Fruit fly (Drosophila melanogaster) whole organism, embryonic: ENCODE results near the gene Atg18b.

Experiments
- BEAF-32 ChIP-seq: fragments of 200-800 bp; sonication (Bioruptor generic); optimal IDR thresholded peaks from 3 replicates; lab custom pipeline; 2017; ENCODE audit warnings: missing biosample characterization, missing genetic modification characterization, mild to moderate bottlenecking, moderate library complexity, missing genetic modification reagents
- CG10431 ChIP-seq: fragments of 200-800 bp; sonication (Bioruptor generic); optimal IDR thresholded peaks from 3 replicates; lab custom pipeline; 2018; ENCODE audit warnings: missing biosample characterization, mild to moderate bottlenecking, missing genetic modification characterization
- CG12104 ChIP-seq: fragments of 200-800 bp; sonication (Bioruptor generic); optimal IDR thresholded peaks from 3 replicates; lab custom pipeline; 2016; ENCODE audit warnings: missing biosample characterization, missing genetic modification characterization
- CG1233 ChIP-seq: fragments of 200-800 bp; sonication (Bioruptor generic); optimal IDR thresholded peaks from 4 replicates; lab custom pipeline; 2018; ENCODE audit warnings: missing biosample characterization, mild to moderate bottlenecking, missing genetic modification characterization
- CG14014 ChIP-seq: fragments of 200-800 bp; sonication (Bioruptor generic); IDR thresholded peaks from 2 replicates; pipeline ENCODE4 v1.3.6; 2022; ENCODE audit warnings: missing biosample characterization, missing genetic modification characterization
- CG14710 ChIP-seq: fragments of 200-800 bp; sonication (Bioruptor generic); optimal IDR thresholded peaks from 3 replicates; lab custom pipeline; 2019; ENCODE audit warnings: missing biosample characterization, mild to moderate bottlenecking, missing genetic modification characterization, moderate library complexity
- CG16779 ChIP-seq: fragments of 200-800 bp; sonication (Bioruptor generic); IDR thresholded peaks from 2 replicates; pipeline ENCODE4 v1.3.6; 2022; ENCODE audit warnings: missing biosample characterization, missing genetic modification characterization
- CG2120 ChIP-seq: fragments of 200-800 bp; sonication (Bioruptor generic); optimal IDR thresholded peaks from 3 replicates; lab custom pipeline; 2016; ENCODE audit warnings: missing biosample characterization, missing genetic modification characterization
- CG2199 ChIP-seq: fragments of 200-800 bp; sonication (Bioruptor generic); IDR thresholded peaks from 3 replicates; pipeline ENCODE4 v1.3.6; 2022; ENCODE audit warnings: missing biosample characterization, missing genetic modification characterization
- CG30020 ChIP-seq: fragments of 200-800 bp; optimal IDR thresholded peaks from 2 replicates; lab custom pipeline; 2019; ENCODE audit warnings: missing biosample characterization, mild to moderate bottlenecking, missing genetic modification characterization, moderate library complexity
- CG30403 ChIP-seq: fragments of 200-800 bp; sonication (Bioruptor generic); optimal IDR thresholded peaks from 3 replicates; lab custom pipeline; 2016; ENCODE audit warnings: missing biosample characterization, missing genetic modification characterization
- CG31365 ChIP-seq: fragments of 200-800 bp; sonication (Bioruptor generic); optimal IDR thresholded peaks from 2 replicates; lab custom pipeline; 2018; ENCODE audit warnings: missing biosample characterization, mild to moderate bottlenecking, missing genetic modification characterization
- CG32532 ChIP-seq: fragments of 200-800 bp; sonication (Bioruptor generic); IDR thresholded peaks from 2 replicates; pipeline ENCODE4 v1.3.6; 2022; ENCODE audit warnings: missing biosample characterization, missing genetic modification characterization
- CG3995 ChIP-seq: fragments of 200-800 bp; sonication (Bioruptor generic); optimal IDR thresholded peaks from 3 replicates; lab custom pipeline; 2016; ENCODE audit warnings: missing biosample characterization, missing genetic modification characterization
- CG42726 ChIP-seq: fragments of 200-800 bp; sonication (Bioruptor generic); IDR thresholded peaks from 2 replicates; pipeline ENCODE4 v1.3.6; 2022; ENCODE audit warnings: missing biosample characterization, missing genetic modification characterization; ENCODE audit not compliant: partially characterized antibody
- CG4820 ChIP-seq: fragments of 200-800 bp; sonication (Bioruptor generic); optimal IDR thresholded peaks from 3 replicates; lab custom pipeline; 2016; ENCODE audit warnings: missing biosample characterization, missing genetic modification characterization
- CG5953 ChIP-seq: fragments of 200-800 bp; sonication (Bioruptor generic); IDR thresholded peaks from 2 replicates; pipeline ENCODE4 v1.3.6; 2022; ENCODE audit warnings: missing biosample characterization, missing genetic modification characterization
- CG6175 ChIP-seq: fragments of 200-800 bp; sonication (Bioruptor generic); IDR thresholded peaks from 3 replicates; pipeline ENCODE4 v1.3.6; 2022; ENCODE audit warnings: missing biosample characterization, missing genetic modification characterization
- CG7786 ChIP-seq: fragments of 200-800 bp; sonication (Bioruptor generic); optimal IDR thresholded peaks from 2 replicates; lab custom pipeline; 2016; ENCODE audit warnings: missing biosample characterization, missing genetic modification characterization
- CHES-1-like ChIP-seq: fragments of 200-800 bp; sonication (Bioruptor generic); optimal IDR thresholded peaks from 2 replicates; lab custom pipeline; 2016; ENCODE audit warnings: missing biosample characterization, missing genetic modification characterization
- CTCF ChIP-seq: fragments of 200-800 bp; sonication (Bioruptor generic); optimal IDR thresholded peaks from 2 replicates; lab custom pipeline; 2017; ENCODE audit warnings: missing biosample characterization, mild to moderate bottlenecking, missing genetic modification characterization, moderate library complexity
- Chrac-16 ChIP-seq: fragments of 200-800 bp; sonication (Bioruptor generic); optimal IDR thresholded peaks from 3 replicates; lab custom pipeline; 2016; ENCODE audit warnings: missing biosample characterization, missing genetic modification characterization
- CrebB ChIP-seq: fragments of 200-800 bp; sonication (Bioruptor generic); optimal IDR thresholded peaks from 3 replicates; lab custom pipeline; 2018; ENCODE audit warnings: missing biosample characterization, mild to moderate bottlenecking, missing genetic modification characterization
- Eip74EF ChIP-seq, 2 experiments: fragments of 200-800 bp in 1 of 2; fragments of >200 bp in 1 of 2; sonication (Bioruptor generic) in 1 of 2; optimal IDR thresholded peaks; 2 replicates each; lab custom pipeline; 2017 to 2019; ENCODE audit warnings: missing biosample characterization in 2 of 2, missing genetic modification characterization in 2 of 2, mild to moderate bottlenecking in 1 of 2, moderate library complexity in 1 of 2
- Ets97D ChIP-seq: fragments of 200-800 bp; sonication (Bioruptor generic); optimal IDR thresholded peaks from 3 replicates; lab custom pipeline; 2016; ENCODE audit warnings: missing biosample characterization, missing genetic modification characterization
- HHEX ChIP-seq: fragments of 200-800 bp; sonication (Bioruptor generic); optimal IDR thresholded peaks from 3 replicates; lab custom pipeline; 2017; ENCODE audit warnings: missing biosample characterization, mild to moderate bottlenecking, missing genetic modification characterization, missing genetic modification reagents
- HmgZ ChIP-seq: fragments of 200-800 bp; sonication (Bioruptor generic); optimal IDR thresholded peaks from 2 replicates; lab custom pipeline; 2018; ENCODE audit warnings: missing biosample characterization, mild to moderate bottlenecking, missing genetic modification characterization
- Hr3 ChIP-seq: fragments of 200-800 bp; sonication (Bioruptor generic); optimal IDR thresholded peaks from 3 replicates; lab custom pipeline; 2016; ENCODE audit warnings: missing biosample characterization, missing genetic modification characterization
- Lhr ChIP-seq: fragments of 200-800 bp; sonication (Bioruptor generic); optimal IDR thresholded peaks from 3 replicates; lab custom pipeline; 2017; ENCODE audit warnings: mild to moderate bottlenecking, missing biosample characterization, missing genetic modification reagents, missing genetic modification characterization
- Max ChIP-seq: fragments of 200-800 bp; sonication (Bioruptor generic); optimal IDR thresholded peaks from 2 replicates; lab custom pipeline; 2016; ENCODE audit warnings: missing biosample characterization, mild to moderate bottlenecking, missing genetic modification characterization
- Oli ChIP-seq: fragments of 200-800 bp; sonication (Bioruptor generic); optimal IDR thresholded peaks from 2 replicates; lab custom pipeline; 2018; ENCODE audit warnings: missing biosample characterization, mild to moderate bottlenecking, missing genetic modification characterization, moderate library complexity
- Sry-δ ChIP-seq: fragments of 200-800 bp; sonication (Bioruptor generic); optimal IDR thresholded peaks from 2 replicates; lab custom pipeline; 2016; ENCODE audit warnings: missing biosample characterization, missing genetic modification characterization
- Ssrp ChIP-seq: fragments of 200-800 bp; sonication (Bioruptor generic); optimal IDR thresholded peaks from 2 replicates; lab custom pipeline; 2018; ENCODE audit warnings: missing biosample characterization, mild to moderate bottlenecking, missing genetic modification characterization, moderate library complexity
- Taf1 ChIP-seq: fragments of 200-800 bp; sonication (Bioruptor generic); IDR thresholded peaks from 2 replicates; pipeline ENCODE4 v1.3.6; 2022; ENCODE audit warnings: missing biosample characterization, missing genetic modification characterization
- al ChIP-seq: fragments of 200-800 bp; sonication (Bioruptor generic); IDR thresholded peaks from 2 replicates; pipeline ENCODE4 v1.3.6; 2022; ENCODE audit warnings: missing biosample characterization, missing genetic modification characterization
- cas ChIP-seq: fragments of 200-800 bp; sonication (Bioruptor generic); IDR thresholded peaks from 2 replicates; pipeline ENCODE4 v1.3.6; 2022; ENCODE audit warnings: missing biosample characterization, missing genetic modification characterization
- crol ChIP-seq: fragments of 200-800 bp; sonication (Bioruptor generic); IDR thresholded peaks from 2 replicates; pipeline ENCODE4 v1.3.6; 2022; ENCODE audit warnings: missing biosample characterization, missing genetic modification characterization
- cwo ChIP-seq: fragments of 200-800 bp; sonication (Bioruptor generic); optimal IDR thresholded peaks from 3 replicates; lab custom pipeline; 2017; ENCODE audit warnings: missing biosample characterization, missing genetic modification characterization, mild to moderate bottlenecking, moderate library complexity, missing genetic modification reagents
- disco-r ChIP-seq: fragments of 200-800 bp; sonication (Bioruptor generic); optimal IDR thresholded peaks from 2 replicates; lab custom pipeline; 2016; ENCODE audit warnings: missing biosample characterization, missing genetic modification characterization
- hbn ChIP-seq: fragments of 200-800 bp; sonication (Bioruptor generic); IDR thresholded peaks from 2 replicates; pipeline ENCODE4 v1.3.6; 2022; ENCODE audit warnings: missing biosample characterization, missing genetic modification characterization; ENCODE audit not compliant: partially characterized antibody
- her ChIP-seq: fragments of 200-800 bp; sonication (Bioruptor generic); optimal IDR thresholded peaks from 2 replicates; lab custom pipeline; 2016; ENCODE audit warnings: missing biosample characterization, missing genetic modification characterization
- mam ChIP-seq: fragments of 200-800 bp; sonication (Bioruptor generic); optimal IDR thresholded peaks from 3 replicates; lab custom pipeline; 2016; ENCODE audit warnings: missing biosample characterization, missing genetic modification characterization
- nau ChIP-seq: fragments of 200-800 bp; sonication (Bioruptor generic); optimal IDR thresholded peaks from 3 replicates; lab custom pipeline; 2017; ENCODE audit warnings: missing biosample characterization, mild to moderate bottlenecking, missing genetic modification characterization, missing genetic modification reagents
- pho ChIP-seq: fragments of 200-800 bp; sonication (Bioruptor generic); optimal IDR thresholded peaks from 2 replicates; lab custom pipeline; 2016; ENCODE audit warnings: missing biosample characterization, missing genetic modification characterization
- phol ChIP-seq: fragments of 200-800 bp; sonication (Bioruptor generic); optimal IDR thresholded peaks from 3 replicates; lab custom pipeline; 2018; ENCODE audit warnings: missing biosample characterization, mild to moderate bottlenecking, missing genetic modification characterization, moderate library complexity
- pzg ChIP-seq: fragments of 200-800 bp; sonication (Bioruptor generic); optimal IDR thresholded peaks from 3 replicates; lab custom pipeline; 2018; ENCODE audit warnings: missing biosample characterization, mild to moderate bottlenecking, missing genetic modification characterization, moderate library complexity
- row ChIP-seq: fragments of 200-800 bp; sonication (Bioruptor generic); IDR thresholded peaks from 3 replicates; pipeline ENCODE4 v1.3.6; 2022; ENCODE audit warnings: missing biosample characterization, missing genetic modification characterization
- ssp ChIP-seq: fragments of 200-800 bp; sonication (Bioruptor generic); IDR thresholded peaks from 2 replicates; pipeline ENCODE4 v1.3.6; 2022; ENCODE audit warnings: missing biosample characterization, missing genetic modification characterization
- stwl ChIP-seq: fragments of 200-800 bp; sonication (Bioruptor generic); optimal IDR thresholded peaks from 3 replicates; lab custom pipeline; 2018; ENCODE audit warnings: missing biosample characterization, mild to moderate bottlenecking, missing genetic modification characterization, moderate library complexity
- toy ChIP-seq: fragments of 200-800 bp; sonication (Bioruptor generic); IDR thresholded peaks from 2 replicates; pipeline ENCODE4 v1.3.6; 2022; ENCODE audit warnings: missing biosample characterization, missing genetic modification characterization
- zfh2 ChIP-seq: fragments of 200-800 bp; sonication (Bioruptor generic); optimal IDR thresholded peaks from 2 replicates; lab custom pipeline; 2016; ENCODE audit warnings: missing biosample characterization, missing genetic modification characterization

Gene Atg18b

dm6 chr2L:21262832-21263231, 42.5 kb upstream of the Atg18b start, which contains the start of gene CG8671 (continued):
- peak; percentile 31; the same call in 1 of the 2 replicates for TF ChIP-seq CG32532
- TF ChIP-seq ssp (GFP tag; lab: Robert Waterston, UW), result peak; percentile 19; the same call in 1 of the 2 replicates
- TF ChIP-seq CG2120 (GFP tag; lab: Kevin White, UChicago), result peak; percentile 1
- peak; percentile 84 for TF ChIP-seq stwl (tag; lab: Kevin White, UChicago)
- no peak for TF ChIP-seq CG12104 (GFP tag; lab: Kevin White, UChicago)
- TF ChIP-seq Eip74EF (GFP tag; optimal IDR thresholded peaks at IDR 0.05; lab: Kevin White, UChicago), result no peak
- no peak for TF ChIP-seq Max (GFP tag; lab: Kevin White, UChicago)
- peak; percentile 3 for TF ChIP-seq her (GFP tag; lab: Kevin White, UChicago)
- peak; percentile 53 for TF ChIP-seq CG30020 (tag; lab: Kevin White, UChicago)
- TF ChIP-seq CG14710 (tag; lab: Kevin White, UChicago), result peak; percentile 35
- TF ChIP-seq Hr3, result no peak
- no peak for TF ChIP-seq hbn
- peak; percentile 47 for TF ChIP-seq HmgZ (tag; lab: Kevin White, UChicago)
- TF ChIP-seq Ets97D, result peak; percentile 44
- no peak for TF ChIP-seq cwo (GFP tag; lab: Kevin White, UChicago)
- peak; percentile 43 for TF ChIP-seq Lhr (GFP tag; lab: Kevin White, UChicago)
- TF ChIP-seq CHES-1-like, result peak; percentile 18
- TF ChIP-seq Ssrp (tag; lab: Kevin White, UChicago), result no peak
- TF ChIP-seq al (GFP tag; lab: Robert Waterston, UW), result no peak

DNA sequence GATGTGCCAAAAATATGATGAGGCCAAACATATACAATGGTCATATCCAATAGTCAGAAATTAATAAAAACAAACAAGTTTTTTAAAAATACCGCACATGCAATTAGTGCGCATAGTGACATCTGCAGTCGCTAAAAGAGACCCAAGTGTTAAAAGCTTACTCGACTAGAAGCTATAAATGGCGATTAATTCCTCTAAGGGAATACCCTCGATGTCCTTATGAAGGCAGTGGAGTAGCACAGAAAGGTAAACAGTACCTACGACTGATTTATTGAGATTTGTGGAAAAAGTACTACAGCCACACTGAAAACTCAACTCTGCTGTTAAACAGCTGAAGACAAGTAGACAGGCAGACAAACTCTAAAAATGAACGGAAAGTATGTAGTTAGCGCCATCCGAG, 40.5 kb upstream of the Atg18b start:
- TF ChIP-seq CG6175, result no peak
- peak; percentile 77 for TF ChIP-seq pzg (GFP tag; lab: Kevin White, UChicago)
- TF ChIP-seq zfh2 (GFP tag; lab: Kevin White, UChicago), result peak; percentile 36
- TF ChIP-seq Taf1, result no peak
- peak; percentile 64; the same call in 1 of the 3 replicates for TF ChIP-seq row (GFP tag; lab: Robert Waterston, UW)
- TF ChIP-seq CG16779 (GFP tag; lab: Robert Waterston, UW), result no peak
- peak; percentile 86 for TF ChIP-seq CG2199 (GFP tag; lab: Robert Waterston, UW)
- TF ChIP-seq Chrac-16, result peak; percentile 26
- no peak for TF ChIP-seq CrebB (tag; lab: Kevin White, UChicago)
- no peak for TF ChIP-seq CG10431 (GFP tag; lab: Kevin White, UChicago)
- TF ChIP-seq phol (tag; lab: Kevin White, UChicago), result peak; percentile 75
- peak; percentile 16 for TF ChIP-seq mam (GFP tag; lab: Kevin White, UChicago)
- peak; percentile 43 for TF ChIP-seq Sry-δ (GFP tag; lab: Kevin White, UChicago)
- TF ChIP-seq Oli (tag; lab: Kevin White, UChicago), result no peak
- TF ChIP-seq CG7786 (GFP tag; lab: Kevin White, UChicago), result peak; percentile 28
- peak; percentile 35 for TF ChIP-seq CG30403 (GFP tag; lab: Kevin White, UChicago)
- TF ChIP-seq CG14014 (GFP tag; lab: Robert Waterston, UW), result 0 out of 2 replicates have a peak, but pooled peaks have one; percentile 33
- TF ChIP-seq CG4820 (GFP tag; lab: Kevin White, UChicago), result no peak
- peak; percentile 19 for TF ChIP-seq pho (GFP tag; lab: Kevin White, UChicago)
- TF ChIP-seq HHEX (GFP tag; lab: Kevin White, UChicago), result no peak
- TF ChIP-seq BEAF-32 (GFP tag; lab: Kevin White, UChicago), result peak; percentile 44
- TF ChIP-seq cas (GFP tag; lab: Robert Waterston, UW), result no peak
- TF ChIP-seq CG31365 (tag; lab: Kevin White, UChicago), result no peak
- TF ChIP-seq CTCF (GFP tag; lab: Kevin White, UChicago), result peak; percentile 16
- no peak for TF ChIP-seq crol (GFP tag; lab: Robert Waterston, UW)
- no peak for TF ChIP-seq CG5953 (GFP tag; lab: Robert Waterston, UW)
- peak; percentile 51 for TF ChIP-seq CG3995 (GFP tag; lab: Kevin White, UChicago)
- TF ChIP-seq toy (GFP tag; lab: Robert Waterston, UW), result no peak
- TF ChIP-seq disco-r, result peak; percentile 37
- no peak; the same call in 1 of the 2 replicates for TF ChIP-seq CG42726 (GFP tag; lab: Robert Waterston, UW)
- TF ChIP-seq nau, result peak; percentile 45
- peak; percentile 93 for TF ChIP-seq stwl (tag; lab: Kevin White, UChicago)
- TF ChIP-seq CG1233 (GFP tag; lab: Kevin White, UChicago), result peak; percentile 12
